Worm (Caenorhabditis elegans) whole organism, young adult: ENCODE measurements around the gene K03A11.4.

Experiments used
- B0019.2 ChIP-seq: fragments of 200-800 bp; sonication (Bioruptor generic); conservative IDR thresholded peaks from 2 replicates; pipeline ENCODE4 v1.3.6; 2022; ENCODE audit warnings: missing genetic modification reagents, missing genetic modification characterization, missing compliant biosample characterization
- F10E7.11 ChIP-seq: sonication (generic microtip); optimal IDR thresholded peaks from 2 replicates; lab custom pipeline; 2017; ENCODE audit warnings: mild to moderate bottlenecking, missing genetic modification characterization, moderate library complexity, missing compliant biosample characterization
- F22D6.2 ChIP-seq: sonication (generic microtip); optimal IDR thresholded peaks from 2 replicates; lab custom pipeline; 2016; ENCODE audit warnings: mild to moderate bottlenecking, missing genetic modification characterization, missing compliant biosample characterization
- F37B4.10 ChIP-seq: fragments of 200-800 bp; sonication (Bioruptor generic); IDR thresholded peaks from 2 replicates; pipeline ENCODE4 v1.3.6; 2022; ENCODE audit warnings: missing genetic modification characterization, missing compliant biosample characterization
- F39B2.1 ChIP-seq: fragments of 200-800 bp; sonication (Bioruptor generic); IDR thresholded peaks from 2 replicates; pipeline ENCODE4 v1.3.6; 2022; ENCODE audit warnings: missing genetic modification reagents, missing genetic modification characterization, missing compliant biosample characterization
- F52B5.7 ChIP-seq: sonication (generic microtip); optimal IDR thresholded peaks from 2 replicates; lab custom pipeline; 2016; ENCODE audit warnings: mild to moderate bottlenecking, missing genetic modification characterization, missing compliant biosample characterization
- F55B11.4 ChIP-seq: sonication (generic microtip); optimal IDR thresholded peaks from 2 replicates; lab custom pipeline; 2016; ENCODE audit warnings: missing compliant biosample characterization, missing genetic modification characterization, borderline replicate concordance; ENCODE audit not compliant: insufficient read depth
- F57A8.1 ChIP-seq: fragments of 200-800 bp; sonication (Bioruptor generic); optimal IDR thresholded peaks from 2 replicates; lab custom pipeline; 2018; ENCODE audit warnings: mild to moderate bottlenecking, missing genetic modification characterization, moderate library complexity, missing compliant biosample characterization
- K11D2.4 ChIP-seq: fragments of 200-800 bp; sonication (Bioruptor generic); IDR thresholded peaks from 2 replicates; pipeline ENCODE4 v1.3.6; 2022; ENCODE audit warnings: missing genetic modification reagents, missing genetic modification characterization, missing compliant biosample characterization
- Y53F4B.3 ChIP-seq: fragments of 200-800 bp; sonication (Bioruptor generic); IDR thresholded peaks from 2 replicates; pipeline ENCODE4 v1.3.6; 2022; ENCODE audit warnings: missing genetic modification reagents, missing genetic modification characterization, missing compliant biosample characterization
- Y53G8AR.9 ChIP-seq: fragments of 200-800 bp; sonication (Bioruptor generic); conservative IDR thresholded peaks from 2 replicates; pipeline ENCODE4 v1.3.6; 2022; ENCODE audit warnings: missing genetic modification reagents, missing genetic modification characterization, missing compliant biosample characterization
- akir-1 ChIP-seq: fragments of 200-800 bp; sonication (Bioruptor generic); optimal IDR thresholded peaks from 2 replicates; lab custom pipeline; 2018; ENCODE audit warnings: mild to moderate bottlenecking, missing genetic modification characterization, moderate library complexity, missing compliant biosample characterization
- attf-3 ChIP-seq: fragments of 200-800 bp; sonication (Bioruptor generic); conservative IDR thresholded peaks from 2 replicates; pipeline ENCODE4 v1.3.6; 2022; ENCODE audit warnings: missing genetic modification reagents, missing genetic modification characterization, missing compliant biosample characterization
- cebp-1 ChIP-seq, 2 experiments: fragments of 200-800 bp in 1 of 2; sonication (Bioruptor generic) in 1 of 2; sonication (generic microtip) in 1 of 2; IDR thresholded peaks in 1 of 2; optimal IDR thresholded peaks in 1 of 2; 2 replicates each; pipeline versions ENCODE4 v1.3.6 to Lab custom; 2017 to 2022; ENCODE audit warnings: missing compliant biosample characterization in 2 of 2, missing genetic modification characterization in 2 of 2, mild to moderate bottlenecking in 1 of 2, missing genetic modification reagents in 1 of 2, moderate library complexity in 1 of 2
- ceh-100 ChIP-seq: fragments of 200-800 bp; sonication (Bioruptor generic); IDR thresholded peaks from 2 replicates; pipeline ENCODE4 v1.3.6; 2022; ENCODE audit warnings: missing genetic modification reagents, missing genetic modification characterization, missing compliant biosample characterization
- ceh-40 ChIP-seq: fragments of 200-800 bp; sonication (Bioruptor generic); IDR thresholded peaks from 2 replicates; pipeline ENCODE4 v1.3.6; 2022; ENCODE audit warnings: missing genetic modification characterization, missing compliant biosample characterization
- dpff-1 ChIP-seq: sonication (generic microtip); optimal IDR thresholded peaks from 2 replicates; lab custom pipeline; 2017; ENCODE audit warnings: mild to moderate bottlenecking, missing genetic modification characterization, missing compliant biosample characterization
- egrh-3 ChIP-seq: fragments of 200-800 bp; sonication (Bioruptor generic); IDR thresholded peaks from 2 replicates; pipeline ENCODE4 v1.3.6; 2022; ENCODE audit warnings: missing genetic modification reagents, missing genetic modification characterization, missing compliant biosample characterization
- hmg-1.2 ChIP-seq: fragments of 200-800 bp; sonication (Bioruptor generic); IDR thresholded peaks from 2 replicates; pipeline ENCODE4 v1.3.6; 2022; ENCODE audit warnings: missing genetic modification reagents, missing genetic modification characterization, missing compliant biosample characterization
- hsf-1 ChIP-seq: fragments of 200-800 bp; sonication (Bioruptor generic); IDR thresholded peaks from 2 replicates; pipeline ENCODE4 v1.3.6; 2022; ENCODE audit warnings: missing genetic modification reagents, missing genetic modification characterization, missing compliant biosample characterization
- lin-54 ChIP-seq: fragments of 200-800 bp; sonication (Bioruptor generic); optimal IDR thresholded peaks from 2 replicates; lab custom pipeline; 2018; ENCODE audit warnings: mild to moderate bottlenecking, missing genetic modification characterization, missing compliant biosample characterization
- madf-10 ChIP-seq: sonication (generic microtip); optimal IDR thresholded peaks from 2 replicates; lab custom pipeline; 2016; ENCODE audit warnings: mild to moderate bottlenecking, missing genetic modification characterization, missing compliant biosample characterization
- mes-4 ChIP-seq: sonication (generic microtip); optimal IDR thresholded peaks from 2 replicates; lab custom pipeline; 2016; ENCODE audit warnings: missing genotype, missing genetic modification characterization, missing compliant biosample characterization
- mxl-1 ChIP-seq: sonication (generic microtip); optimal IDR thresholded peaks from 2 replicates; lab custom pipeline; 2016; ENCODE audit warnings: missing genetic modification characterization, missing compliant biosample characterization
- nfya-2 ChIP-seq: fragments of 200-800 bp; sonication (Bioruptor generic); IDR thresholded peaks from 2 replicates; pipeline ENCODE4 v1.3.6; 2022; ENCODE audit warnings: missing genetic modification reagents, missing genetic modification characterization, missing compliant biosample characterization
- nfyb-1 ChIP-seq: fragments of 200-800 bp; sonication (Bioruptor generic); IDR thresholded peaks from 2 replicates; pipeline ENCODE4 v1.3.6; 2022; ENCODE audit warnings: missing genetic modification reagents, missing genetic modification characterization, missing compliant biosample characterization
- nhr-27 ChIP-seq: fragments of 200-800 bp; sonication (Bioruptor generic); optimal IDR thresholded peaks from 2 replicates; lab custom pipeline; 2018; ENCODE audit warnings: mild to moderate bottlenecking, missing genetic modification characterization, moderate library complexity, missing compliant biosample characterization
- nhr-90 ChIP-seq: sonication (generic microtip); optimal IDR thresholded peaks from 2 replicates; lab custom pipeline; 2016; ENCODE audit warnings: missing genotype, mild to moderate bottlenecking, missing genetic modification characterization, missing compliant biosample characterization
- pbrm-1 ChIP-seq: fragments of 200-800 bp; sonication (Bioruptor generic); IDR thresholded peaks from 2 replicates; pipeline ENCODE4 v1.3.6; 2022; ENCODE audit warnings: missing genetic modification reagents, missing genetic modification characterization, missing compliant biosample characterization
- repo-1 ChIP-seq: sonication (generic microtip); optimal IDR thresholded peaks from 2 replicates; lab custom pipeline; 2017; ENCODE audit warnings: mild to moderate bottlenecking, missing genetic modification characterization, missing compliant biosample characterization
- sdz-38 ChIP-seq: sonication (generic microtip); optimal IDR thresholded peaks from 2 replicates; lab custom pipeline; 2016; ENCODE audit warnings: missing genotype, missing genetic modification characterization, missing compliant biosample characterization
- snpc-1.1 ChIP-seq: sonication (generic microtip); optimal IDR thresholded peaks from 2 replicates; lab custom pipeline; 2017; ENCODE audit warnings: missing genetic modification characterization, mild to moderate bottlenecking, missing compliant biosample characterization, antibody characterized with exemption, moderate library complexity, missing genotype, missing genetic modification reagents; ENCODE audit not compliant: insufficient read depth
- zfh-2 ChIP-seq: fragments of 200-800 bp; sonication (Bioruptor generic); conservative IDR thresholded peaks from 2 replicates; pipeline ENCODE4 v1.3.6; 2022; ENCODE audit warnings: missing genetic modification reagents, missing genetic modification characterization, missing compliant biosample characterization
- zim-3 ChIP-seq: sonication (generic microtip); optimal IDR thresholded peaks from 2 replicates; lab custom pipeline; 2017; ENCODE audit warnings: mild to moderate bottlenecking, missing genetic modification characterization, moderate library complexity, missing compliant biosample characterization
- ztf-28 ChIP-seq: fragments of 200-800 bp; sonication (Bioruptor generic); IDR thresholded peaks from 2 replicates; pipeline ENCODE4 v1.3.6; 2022; ENCODE audit warnings: missing genetic modification reagents, missing genetic modification characterization, missing compliant biosample characterization
- ztf-3 ChIP-seq: fragments of 200-800 bp; sonication (Bioruptor generic); optimal IDR thresholded peaks from 2 replicates; lab custom pipeline; 2018; ENCODE audit warnings: mild to moderate bottlenecking, missing genetic modification characterization, missing compliant biosample characterization

K03A11.4 gene

DNA sequence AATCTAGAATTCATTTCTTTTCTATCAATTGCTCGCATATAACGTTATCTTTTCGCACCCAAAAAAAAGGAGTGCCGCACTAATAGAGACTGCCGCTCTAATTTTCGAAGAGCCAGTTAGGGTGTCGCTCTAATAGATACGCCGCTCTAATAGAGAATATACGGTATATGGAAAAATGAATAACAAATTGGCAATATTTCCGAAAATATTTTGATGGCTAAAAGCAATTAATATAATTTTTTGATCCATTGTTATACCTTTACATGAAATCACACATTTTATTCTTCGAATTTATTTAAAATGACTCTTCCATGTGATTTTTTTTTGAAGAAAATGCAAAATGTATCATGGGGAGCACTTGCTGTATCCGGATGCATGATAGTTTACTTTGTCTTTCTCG, at the start of gene K03A11.4:
TSS of gene K03A11.4 (plus strand) at position 301 of the 400 bp plus-strand sequence.
- TF ChIP-seq F57A8.1 (GFP tag; lab: Kevin White, UChicago): no peak
- TF ChIP-seq F39B2.1: no peak
- TF ChIP-seq akir-1 (GFP tag; lab: Kevin White, UChicago): no peak
- TF ChIP-seq attf-3 (GFP tag; lab: Robert Waterston, UW): no peak
- TF ChIP-seq hmg-1.2 (GFP tag; lab: Robert Waterston, UW): no peak
- TF ChIP-seq ceh-100 (GFP tag; lab: Robert Waterston, UW): no peak
- no peak for TF ChIP-seq nfyb-1 (GFP tag; lab: Robert Waterston, UW)
- no peak for TF ChIP-seq lin-54
- no peak for TF ChIP-seq nfya-2
- TF ChIP-seq F37B4.10 (GFP tag; lab: Robert Waterston, UW): no peak
- no peak for TF ChIP-seq ceh-40 (GFP tag; lab: Robert Waterston, UW)
- no peak for TF ChIP-seq snpc-1.1 (tag; lab: Kevin White, UChicago)
- TF ChIP-seq dpff-1: no peak
- TF ChIP-seq nhr-27: no peak
- TF ChIP-seq repo-1 (tag; lab: Kevin White, UChicago): no peak
- no peak for TF ChIP-seq cebp-1 (GFP tag; IDR thresholded peaks at IDR 0.05; lab: Robert Waterston, UW)
- no peak for TF ChIP-seq cebp-1 (tag; optimal IDR thresholded peaks at IDR 0.05; lab: Kevin White, UChicago)
- TF ChIP-seq pbrm-1: no peak
- TF ChIP-seq F22D6.2 (tag; lab: Kevin White, UChicago): no peak

DNA sequence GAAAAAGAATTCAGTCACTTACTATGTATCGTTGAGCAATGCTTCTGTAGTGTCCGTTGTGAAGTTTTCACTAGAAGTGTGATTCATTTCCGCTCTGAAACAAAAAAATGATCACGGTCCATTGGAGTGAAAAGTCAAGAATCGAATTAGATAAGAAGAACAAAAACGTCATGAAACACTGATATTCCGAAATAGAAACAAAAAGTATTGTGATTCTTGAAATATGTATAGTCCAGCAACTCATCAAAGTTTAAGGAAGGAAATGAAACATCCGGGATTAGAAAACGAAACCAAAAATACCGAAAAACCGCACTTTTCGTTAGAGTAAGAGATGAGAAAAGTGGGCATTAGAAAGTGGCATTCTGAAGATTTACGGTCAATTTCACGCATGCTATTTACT, 45.4 kb upstream of the K03A11.4 start, which contains the start of gene npr-10:
TSS of gene npr-10 (minus strand) at position 101 of the 400 bp plus-strand sequence.
- TF ChIP-seq ceh-40 (GFP tag; lab: Robert Waterston, UW) (no peak), ztf-28 (GFP tag; lab: Robert Waterston, UW) (no peak), dpff-1 (no peak), F52B5.7 (tag; lab: Kevin White, UChicago) (no peak), sdz-38 (tag; lab: Kevin White, UChicago) (no peak), zfh-2 (GFP tag; lab: Robert Waterston, UW) (no peak), mxl-1 (tag; lab: Kevin White, UChicago) (no peak), nhr-27 (no peak), F10E7.11 (no peak), madf-10 (tag; lab: Kevin White, UChicago) (no peak), nhr-90 (tag; lab: Kevin White, UChicago) (no peak), egrh-3 (no peak), ztf-3 (GFP tag; lab: Kevin White, UChicago) (no peak), Y53F4B.3 (no peak), Y53G8AR.9 (GFP tag; lab: Robert Waterston, UW) (no peak), mes-4 (tag; lab: Kevin White, UChicago) (no peak)

DNA sequence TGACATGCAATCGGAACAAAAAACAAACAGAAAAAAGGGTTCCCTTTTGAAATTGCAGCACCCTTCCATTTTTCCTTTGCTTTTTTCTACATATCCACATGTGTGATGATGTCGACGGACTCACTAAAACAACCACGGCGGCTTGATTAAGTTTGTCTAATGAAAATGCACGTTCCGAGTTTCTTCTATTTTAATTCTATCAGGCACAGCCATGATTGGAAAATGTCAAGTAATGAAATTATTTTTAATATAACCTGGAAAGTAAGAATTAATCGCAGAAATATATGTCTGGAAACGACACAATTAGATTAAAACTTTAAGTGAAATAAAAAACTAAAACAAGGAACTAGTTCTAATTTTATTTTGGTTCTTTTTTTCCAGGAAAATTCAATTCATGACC, 44.1 kb upstream of the K03A11.4 start:
- TF ChIP-seq zim-3 (tag; lab: Kevin White, UChicago) (no peak), K11D2.4 (GFP tag; lab: Robert Waterston, UW) (no peak), B0019.2 (GFP tag; lab: Robert Waterston, UW) (no peak), F55B11.4 (tag; lab: Kevin White, UChicago) (no peak)

DNA sequence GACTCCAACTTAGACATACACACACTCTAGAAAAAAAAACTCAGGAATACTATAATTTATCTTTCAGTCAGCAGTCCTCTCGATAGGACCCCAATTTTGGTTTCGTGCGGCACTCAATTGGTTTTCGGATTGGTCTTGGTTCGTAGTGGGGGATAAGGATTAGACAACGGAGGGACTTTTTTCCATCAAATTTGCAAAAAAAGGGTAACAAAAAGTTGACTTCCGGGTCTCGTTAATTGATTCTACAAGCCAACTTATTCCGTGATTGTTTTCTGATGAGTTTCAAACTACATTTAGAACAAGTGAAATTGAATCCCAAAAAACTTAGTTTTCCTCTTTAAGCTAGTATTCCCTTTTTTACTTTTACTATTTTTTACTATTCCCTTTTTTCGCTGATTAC, 43.6 kb upstream of the K03A11.4 start:
- TF ChIP-seq lin-54: no peak
- no peak for TF ChIP-seq egrh-3
- TF ChIP-seq hsf-1 (GFP tag; lab: Robert Waterston, UW): no peak
